Fruit fly (Drosophila melanogaster): ENCODE data around the gene Gnpnat.

The Gnpnat gene

DNA sequence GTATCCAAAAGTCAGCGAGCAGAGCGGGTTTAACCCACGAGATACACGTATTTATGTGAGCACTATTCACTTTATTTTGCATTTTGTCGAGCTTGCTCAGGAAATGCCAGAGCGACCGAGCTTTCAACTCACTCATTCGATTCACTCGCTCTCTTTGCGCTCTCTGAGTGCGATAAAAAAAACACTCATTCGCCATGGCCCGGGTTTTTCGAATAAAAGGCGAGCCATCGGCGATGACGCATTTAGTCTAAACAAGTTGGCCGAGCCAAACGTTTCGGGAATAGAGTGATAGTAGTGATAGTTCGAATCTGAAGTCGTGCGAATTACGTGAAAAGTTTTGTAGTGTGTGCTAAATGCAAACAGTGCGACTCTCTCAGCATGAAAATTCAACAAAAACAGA, 44.3 kb downstream of the Gnpnat start (continued):
- TF ChIP-seq Ssrp (tag; optimal IDR thresholded peaks at IDR 0.05) (no peak), p53 (GFP tag; optimal IDR thresholded peaks at IDR 0.05) (no peak), bbx (GFP tag; IDR thresholded peaks at IDR 0.05; ENCODE audit: partially characterized antibody) (peak; percentile 67), sens (GFP tag) (peak; percentile 42), CG12104 (GFP tag; optimal IDR thresholded peaks at IDR 0.05) (no peak), CG9727 (GFP tag; optimal IDR thresholded peaks at IDR 0.05) (peak; percentile 15), Hr51 (GFP tag; optimal IDR thresholded peaks at IDR 0.05) (no peak), bcd (GFP tag; optimal IDR thresholded peaks at IDR 0.05) (no peak), sd (tag; optimal IDR thresholded peaks at IDR 0.05) (peak; percentile 30), br (optimal IDR thresholded peaks at IDR 0.05) (no peak), Doc2 (GFP tag; IDR thresholded peaks at IDR 0.05) (no peak), her (GFP tag; optimal IDR thresholded peaks at IDR 0.05) (peak; percentile 24), seq (GFP tag; IDR thresholded peaks at IDR 0.05) (no peak), CG3838 (GFP tag; optimal IDR thresholded peaks at IDR 0.05) (no peak), sob (GFP tag; IDR thresholded peaks at IDR 0.05) (peak; percentile 46; the same call in 1 of the 2 replicates), CG12391 (tag; optimal IDR thresholded peaks at IDR 0.05) (no peak), wor (GFP tag; IDR thresholded peaks at IDR 0.05) (no peak), scrt (GFP tag; optimal IDR thresholded peaks at IDR 0.05) (peak; percentile 52), CG31441 (GFP tag; IDR thresholded peaks at IDR 0.05) (no peak), zfh1 (GFP tag; IDR thresholded peaks at IDR 0.05) (no peak), CG10267 (tag; optimal IDR thresholded peaks at IDR 0.05) (no peak), CG30403 (GFP tag; optimal IDR thresholded peaks at IDR 0.05) (no peak), CG11247 (GFP tag; IDR thresholded peaks at IDR 0.05) (0 out of 2 replicates have a peak, but pooled peaks have one; percentile 7), Side (GFP tag; optimal IDR thresholded peaks at IDR 0.05) (peak; percentile 36), HHEX (GFP tag; optimal IDR thresholded peaks at IDR 0.05) (peak; percentile 31), CG12236 (GFP tag; optimal IDR thresholded peaks at IDR 0.05) (no peak), CG12769 (tag; optimal IDR thresholded peaks at IDR 0.05) (peak; percentile 65), Atf3 (GFP tag; optimal IDR thresholded peaks at IDR 0.05) (peak; percentile 55), jing (GFP tag; optimal IDR thresholded peaks at IDR 0.05) (no peak), CG14710 (tag; optimal IDR thresholded peaks at IDR 0.05) (no peak), chif (GFP tag; optimal IDR thresholded peaks at IDR 0.05) (no peak), gce (GFP tag; IDR thresholded peaks at IDR 0.05) (0 out of 3 replicates have a peak, but pooled peaks have one; percentile 48), CG8359 (GFP tag; optimal IDR thresholded peaks at IDR 0.05; ENCODE audit: borderline replicate concordance) (no peak), gro (GFP tag; optimal IDR thresholded peaks at IDR 0.05) (peak; percentile 42), H15 (GFP tag; IDR thresholded peaks at IDR 0.05) (no peak), CG3281 (GFP tag; optimal IDR thresholded peaks at IDR 0.05) (peak; percentile 17), NC2β (GFP tag; optimal IDR thresholded peaks at IDR 0.05) (no peak), BtbVII (GFP tag; optimal IDR thresholded peaks at IDR 0.05) (peak; percentile 23), h (optimal IDR thresholded peaks at IDR 0.05) (no peak), CG8478 (optimal IDR thresholded peaks at IDR 0.05) (no peak), danr (GFP tag; IDR thresholded peaks at IDR 0.05) (no peak), CG6175 (GFP tag; IDR thresholded peaks at IDR 0.05) (no peak), CG8388 (GFP tag; optimal IDR thresholded peaks at IDR 0.05) (no peak), YL-1 (GFP tag; optimal IDR thresholded peaks at IDR 0.05) (no peak), gsb-n (tag; optimal IDR thresholded peaks at IDR 0.05) (no peak), CG18262 (tag; optimal IDR thresholded peaks at IDR 0.05) (no peak), eyg (GFP tag; optimal IDR thresholded peaks at IDR 0.05) (no peak), Camta (GFP tag; optimal IDR thresholded peaks at IDR 0.05) (no peak), CG3065 (GFP tag; optimal IDR thresholded peaks at IDR 0.05) (no peak), lbe (GFP tag; optimal IDR thresholded peaks at IDR 0.05) (peak; percentile 40), CG6654 (GFP tag; optimal IDR thresholded peaks at IDR 0.05) (no peak), vnd (GFP tag; IDR thresholded peaks at IDR 0.05; ENCODE audit: partially characterized antibody) (no peak), usp (GFP tag; optimal IDR thresholded peaks at IDR 0.05) (no peak)
